Worm (Caenorhabditis elegans): ENCODE results near the gene ZC374.2.

ce11 chrX:10078637-10079036 lies 31.4 kb upstream of the ZC374.2 start:
- no peak for TF ChIP-seq ama-1 (optimal IDR thresholded peaks at IDR 0.05)
- no peak for TF ChIP-seq flt-1 (GFP tag; IDR thresholded peaks at IDR 0.05)
- TF ChIP-seq B0310.2 (tag; optimal IDR thresholded peaks at IDR 0.05), result no peak
- no peak for TF ChIP-seq tbx-37 (GFP tag; conservative IDR thresholded peaks at IDR 0.05)
- TF ChIP-seq tra-4 (tag; optimal IDR thresholded peaks at IDR 0.05), result no peak
- no peak for TF ChIP-seq tbx-11 (GFP tag; IDR thresholded peaks at IDR 0.05)
- no peak for TF ChIP-seq aly-1 (tag; optimal IDR thresholded peaks at IDR 0.05)
- no peak for TF ChIP-seq ets-7 (tag; optimal IDR thresholded peaks at IDR 0.05)
- no peak for TF ChIP-seq F13C5.2 (tag; optimal IDR thresholded peaks at IDR 0.05)
- no peak for TF ChIP-seq ceh-36 (tag; optimal IDR thresholded peaks at IDR 0.05)
- no peak for TF ChIP-seq hnd-1 (tag; optimal IDR thresholded peaks at IDR 0.05)
- no peak for TF ChIP-seq scrt-1 (GFP tag; IDR thresholded peaks at IDR 0.05)
- TF ChIP-seq ceh-13 (GFP tag; optimal IDR thresholded peaks at IDR 0.05), result no peak

All from whole organism, early embryonic.